Worm (Caenorhabditis elegans) whole organism, L4 larva: ENCODE results near the gene ugt-6.
A peak's percentile ranks its signal among the peaks of the same experiment; 100 is the strongest.

Experiments
- F26F4.8 ChIP-seq: fragments of 200-800 bp; sonication (Bioruptor generic); conservative IDR thresholded peaks from 2 replicates; pipeline ENCODE4 v1.3.6; 2022; ENCODE audit warnings: missing genetic modification characterization, missing compliant biosample characterization
- F37D6.2 ChIP-seq: sonication (generic microtip); optimal IDR thresholded peaks from 2 replicates; lab custom pipeline; 2016; ENCODE audit warnings: mild to moderate bottlenecking, missing genetic modification characterization, missing compliant biosample characterization
- F44E2.7 ChIP-seq: fragments of 200-800 bp; sonication (Bioruptor generic); IDR thresholded peaks from 2 replicates; pipeline ENCODE4 v2.1.2; 2022; ENCODE audit warnings: missing genetic modification characterization, missing compliant biosample characterization
- F49E8.2 ChIP-seq: sonication (generic microtip); optimal IDR thresholded peaks from 2 replicates; lab custom pipeline; 2016; ENCODE audit warnings: missing compliant biosample characterization, mild to moderate bottlenecking, missing genetic modification characterization, borderline replicate concordance
- R02D3.7 ChIP-seq: fragments of 150-350 bp; sonication (generic microtip); optimal IDR thresholded peaks from 3 replicates; lab custom pipeline; 2014; ENCODE audit warnings: missing biosample characterization, missing genetic modification characterization
- Y48G9A.11 ChIP-seq: fragments of 200-800 bp; sonication (Bioruptor generic); IDR thresholded peaks from 2 replicates; pipeline ENCODE4 v1.3.6; 2022; ENCODE audit warnings: missing genetic modification reagents, missing genetic modification characterization, missing compliant biosample characterization
- Y5F2A.4 ChIP-seq: fragments of 200-800 bp; sonication (Bioruptor generic); optimal IDR thresholded peaks from 2 replicates; lab custom pipeline; 2018; ENCODE audit warnings: mild to moderate bottlenecking, missing genetic modification characterization, missing compliant biosample characterization
- Y75B8A.6 ChIP-seq: fragments of 200-800 bp; sonication (Bioruptor generic); IDR thresholded peaks from 2 replicates; pipeline ENCODE4 v1.3.6; 2022; ENCODE audit warnings: missing genetic modification reagents, missing genetic modification characterization, missing compliant biosample characterization
- ZK337.2 ChIP-seq: fragments of 200-800 bp; sonication (Bioruptor generic); IDR thresholded peaks from 2 replicates; pipeline ENCODE4 v1.3.6; 2022; ENCODE audit warnings: missing genetic modification reagents, missing genetic modification characterization, missing compliant biosample characterization
- aha-1 ChIP-seq: fragments of 150-350 bp; peaks from one replicate; lab custom pipeline; 2014; ENCODE audit warnings: missing biosample characterization, missing genetic modification characterization
- attf-4 ChIP-seq: sonication (generic microtip); optimal IDR thresholded peaks from 3 replicates; lab custom pipeline; 2017; ENCODE audit warnings: missing biosample characterization, missing genetic modification characterization
- ceh-20 ChIP-seq: fragments of 200-800 bp; sonication (Bioruptor generic); IDR thresholded peaks from 2 replicates; pipeline ENCODE4 v1.3.6; 2022; ENCODE audit warnings: missing genetic modification reagents, missing genetic modification characterization, missing compliant biosample characterization
- ceh-28 ChIP-seq: fragments of 150-350 bp; optimal IDR thresholded peaks from 2 replicates; lab custom pipeline; 2014; ENCODE audit warnings: missing biosample characterization, missing genetic modification reagents, missing genetic modification characterization
- ceh-32 ChIP-seq: sonication (generic microtip); optimal IDR thresholded peaks from 2 replicates; lab custom pipeline; 2016; ENCODE audit warnings: mild to moderate bottlenecking, missing genetic modification characterization, missing compliant biosample characterization; ENCODE audit not compliant: poor library complexity
- ceh-44 ChIP-seq: fragments of 200-800 bp; sonication (Bioruptor generic); IDR thresholded peaks from 2 replicates; pipeline ENCODE4 v1.3.6; 2022; ENCODE audit warnings: missing genetic modification reagents, missing genetic modification characterization, missing compliant biosample characterization
- ceh-62 ChIP-seq: sonication (generic microtip); optimal IDR thresholded peaks from 2 replicates; lab custom pipeline; 2017; ENCODE audit warnings: missing biosample characterization, missing genetic modification characterization
- ceh-82 ChIP-seq: sonication (generic microtip); optimal IDR thresholded peaks from 2 replicates; lab custom pipeline; 2017; ENCODE audit warnings: missing biosample characterization, missing genetic modification characterization
- daf-12 ChIP-seq: fragments of 150-350 bp; optimal IDR thresholded peaks from 2 replicates; lab custom pipeline; 2014; ENCODE audit warnings: missing biosample characterization, missing genetic modification reagents, missing genetic modification characterization
- daf-16 ChIP-seq, 3 experiments: sonication (generic microtip); optimal IDR thresholded peaks; 2 replicates each; lab custom pipeline; 2016 to 2017; ENCODE audit warnings: missing genetic modification characterization in 3 of 3, missing genetic modification reagents in 3 of 3, mild to moderate bottlenecking in 2 of 3, missing compliant biosample characterization in 2 of 3, missing biosample characterization in 1 of 3, moderate library complexity in 1 of 3
- daf-8 ChIP-seq: fragments of 200-800 bp; sonication (Bioruptor generic); IDR thresholded peaks from 2 replicates; pipeline ENCODE4 v1.3.6; 2022; ENCODE audit warnings: missing genetic modification characterization, missing compliant biosample characterization
- dmd-8 ChIP-seq: fragments of 200-800 bp; sonication (Bioruptor generic); IDR thresholded peaks from 2 replicates; pipeline ENCODE4 v1.3.6; 2022; ENCODE audit warnings: missing genetic modification characterization, missing compliant biosample characterization
- dmd-9 ChIP-seq: fragments of 200-800 bp; sonication (Bioruptor generic); IDR thresholded peaks from 2 replicates; pipeline ENCODE4 v1.3.6; 2022; ENCODE audit warnings: missing genetic modification reagents, missing genetic modification characterization, missing compliant biosample characterization
- dpl-1 ChIP-seq: fragments of 150-350 bp; optimal IDR thresholded peaks from 2 replicates; lab custom pipeline; 2014; ENCODE audit warnings: missing biosample characterization, missing genetic modification reagents, missing genetic modification characterization
- dve-1 ChIP-seq: sonication (generic microtip); optimal IDR thresholded peaks from 2 replicates; lab custom pipeline; 2017; ENCODE audit warnings: antibody characterized with exemption, mild to moderate bottlenecking, missing genetic modification characterization, missing compliant biosample characterization; ENCODE audit not compliant: insufficient read depth
- egl-43 ChIP-seq: fragments of 200-800 bp; sonication (Bioruptor generic); IDR thresholded peaks from 2 replicates; pipeline ENCODE4 v1.3.6; 2022; ENCODE audit warnings: missing genetic modification reagents, missing genetic modification characterization, missing compliant biosample characterization
- fkh-10 ChIP-seq: fragments of 150-350 bp; optimal IDR thresholded peaks from 2 replicates; lab custom pipeline; 2014; ENCODE audit warnings: missing biosample characterization, missing genetic modification reagents, missing genetic modification characterization
- hif-1 ChIP-seq, 2 experiments: sonication (generic microtip); optimal IDR thresholded peaks; 2 replicates each; lab custom pipeline; 2016 to 2017; ENCODE audit warnings: missing compliant biosample characterization in 2 of 2, missing genetic modification characterization in 2 of 2, missing genetic modification reagents in 2 of 2, missing genotype in 2 of 2, mild to moderate bottlenecking in 1 of 2
- lim-7 ChIP-seq: fragments of 200-800 bp; sonication (Bioruptor generic); IDR thresholded peaks from 2 replicates; pipeline ENCODE4 v1.3.6; 2022; ENCODE audit warnings: missing genetic modification characterization, missing compliant biosample characterization
- lin-1 ChIP-seq: fragments of 200-800 bp; sonication (Bioruptor generic); IDR thresholded peaks from 2 replicates; pipeline ENCODE4 v1.3.6; 2022; ENCODE audit warnings: missing genetic modification reagents, missing genetic modification characterization, missing compliant biosample characterization
- lin-29 ChIP-seq: fragments of 200-800 bp; sonication (Bioruptor generic); IDR thresholded peaks from 2 replicates; pipeline ENCODE4 v1.3.6; 2022; ENCODE audit warnings: missing genetic modification reagents, missing genetic modification characterization, missing compliant biosample characterization
- lin-39 ChIP-seq: fragments of 150-350 bp; optimal IDR thresholded peaks from 2 replicates; lab custom pipeline; 2014; ENCODE audit warnings: missing biosample characterization, missing genetic modification reagents, missing genetic modification characterization
- lir-3 ChIP-seq: sonication (generic microtip); optimal IDR thresholded peaks from 2 replicates; lab custom pipeline; 2016; ENCODE audit warnings: mild to moderate bottlenecking, missing genetic modification characterization, missing compliant biosample characterization
- lsy-2 ChIP-seq, 2 experiments: fragments of 150-350 bp in 1 of 2; sonication (generic microtip) in 1 of 2; optimal IDR thresholded peaks; 2 replicates each; lab custom pipeline; 2014 to 2017; ENCODE audit warnings: missing biosample characterization in 2 of 2, missing genetic modification characterization in 2 of 2
- mdt-29 ChIP-seq: fragments of 200-800 bp; sonication (Bioruptor generic); IDR thresholded peaks from 2 replicates; pipeline ENCODE4 v1.3.6; 2022; ENCODE audit warnings: missing genetic modification reagents, missing genetic modification characterization, missing compliant biosample characterization
- mep-1 ChIP-seq: fragments of 150-350 bp; sonication (generic microtip); optimal IDR thresholded peaks from 3 replicates; lab custom pipeline; 2014; ENCODE audit warnings: missing biosample characterization, missing genetic modification characterization
- mes-2 ChIP-seq: sonication (generic microtip); optimal IDR thresholded peaks from 2 replicates; lab custom pipeline; 2016; ENCODE audit warnings: missing genotype, mild to moderate bottlenecking, missing genetic modification characterization, missing compliant biosample characterization; ENCODE audit not compliant: poor library complexity, severe bottlenecking
- mxl-2 ChIP-seq: fragments of 200-800 bp; sonication (Bioruptor generic); conservative IDR thresholded peaks from 2 replicates; pipeline ENCODE4 v1.3.6; 2022; ENCODE audit warnings: missing genetic modification reagents, missing genetic modification characterization, missing compliant biosample characterization
- mxl-3 ChIP-seq: fragments of 200-800 bp; sonication (Bioruptor generic); optimal IDR thresholded peaks from 2 replicates; lab custom pipeline; 2018; ENCODE audit warnings: mild to moderate bottlenecking, missing genetic modification characterization, missing compliant biosample characterization
- nhr-102 ChIP-seq: sonication (generic microtip); optimal IDR thresholded peaks from 2 replicates; lab custom pipeline; 2016; ENCODE audit warnings: mild to moderate bottlenecking, missing genetic modification characterization, moderate library complexity, missing compliant biosample characterization
- nhr-11 ChIP-seq: fragments of 150-350 bp; optimal IDR thresholded peaks from 2 replicates; lab custom pipeline; 2014; ENCODE audit warnings: missing biosample characterization, missing genetic modification characterization
- nhr-237 ChIP-seq: sonication (generic microtip); optimal IDR thresholded peaks from 2 replicates; lab custom pipeline; 2017; ENCODE audit warnings: missing biosample characterization, missing genetic modification characterization
- nhr-25 ChIP-seq: sonication (generic microtip); optimal IDR thresholded peaks from 2 replicates; lab custom pipeline; 2017; ENCODE audit warnings: missing genetic modification characterization, mild to moderate bottlenecking, missing compliant biosample characterization, antibody characterized with exemption, moderate library complexity, borderline replicate concordance; ENCODE audit not compliant: insufficient read depth
- nhr-76 ChIP-seq: fragments of 150-350 bp; optimal IDR thresholded peaks from 2 replicates; lab custom pipeline; 2014; ENCODE audit warnings: missing biosample characterization, missing genetic modification characterization
- php-3 ChIP-seq: fragments of 200-800 bp; sonication (Bioruptor generic); IDR thresholded peaks from 2 replicates; pipeline ENCODE4 v1.3.6; 2022; ENCODE audit warnings: missing genetic modification reagents, missing genetic modification characterization, missing compliant biosample characterization
- sdz-12 ChIP-seq: fragments of 200-800 bp; sonication (Bioruptor generic); optimal IDR thresholded peaks from 2 replicates; lab custom pipeline; 2018; ENCODE audit warnings: mild to moderate bottlenecking, missing genetic modification characterization, missing compliant biosample characterization
- set-16 ChIP-seq: fragments of 200-800 bp; sonication (Bioruptor generic); IDR thresholded peaks from 2 replicates; pipeline ENCODE4 v1.3.6; 2022; ENCODE audit warnings: missing genetic modification reagents, missing genetic modification characterization, missing compliant biosample characterization
- snpc-1.2 ChIP-seq: fragments of 200-800 bp; sonication (Bioruptor generic); IDR thresholded peaks from 2 replicates; pipeline ENCODE4 v1.3.6; 2022; ENCODE audit warnings: missing genetic modification reagents, missing genetic modification characterization, missing compliant biosample characterization
- spr-3 ChIP-seq: fragments of 200-800 bp; sonication (Bioruptor generic); optimal IDR thresholded peaks from 2 replicates; lab custom pipeline; 2018; ENCODE audit warnings: mild to moderate bottlenecking, missing genetic modification characterization, missing compliant biosample characterization
- unc-39 ChIP-seq: sonication (generic microtip); optimal IDR thresholded peaks from 2 replicates; lab custom pipeline; 2017; ENCODE audit warnings: missing biosample characterization, missing genetic modification characterization
- zfp-2 ChIP-seq: sonication (generic microtip); optimal IDR thresholded peaks from 2 replicates; lab custom pipeline; 2016; ENCODE audit warnings: mild to moderate bottlenecking, missing genetic modification characterization, missing compliant biosample characterization
- ztf-7 ChIP-seq: fragments of 150-350 bp; optimal IDR thresholded peaks from 2 replicates; lab custom pipeline; 2014; ENCODE audit warnings: missing biosample characterization, missing genetic modification characterization

The ugt-6 gene

ce11 chrV:12814481-12814882, 16.5 kb upstream of the ugt-6 start (continued):
- TF ChIP-seq fkh-10 (GFP tag; lab: Kevin White, UChicago), result peak; percentile 65
- TF ChIP-seq lin-39 (tag; lab: Kevin White, UChicago), result no peak
- TF ChIP-seq dpl-1 (GFP tag; lab: Kevin White, UChicago), result no peak
- TF ChIP-seq php-3 (GFP tag; lab: Robert Waterston, UW), result no peak
- TF ChIP-seq daf-8, result no peak
- TF ChIP-seq lim-7 (GFP tag; lab: Robert Waterston, UW), result no peak
- no peak for TF ChIP-seq mdt-29 (GFP tag; lab: Robert Waterston, UW)
- TF ChIP-seq aha-1 (tag; lab: Kevin White, UChicago), result peak; percentile 94
- peak; percentile 70 for TF ChIP-seq F37D6.2 (tag; lab: Kevin White, UChicago)
- TF ChIP-seq ceh-44, result no peak
- TF ChIP-seq lin-29 (GFP tag; lab: Robert Waterston, UW), result no peak
- no peak for TF ChIP-seq ZK337.2 (GFP tag; lab: Robert Waterston, UW)
- peak; percentile 88 for TF ChIP-seq set-16 (GFP tag; lab: Robert Waterston, UW)
- TF ChIP-seq Y75B8A.6 (GFP tag; lab: Robert Waterston, UW), result no peak
- no peak; the same call in 1 of the 2 replicates for TF ChIP-seq egl-43 (GFP tag; lab: Robert Waterston, UW)
- no peak for TF ChIP-seq ztf-7
- TF ChIP-seq ceh-32, result no peak
- peak; percentile 21 for TF ChIP-seq dve-1 (tag; lab: Kevin White, UChicago)
- TF ChIP-seq sdz-12 (GFP tag; lab: Kevin White, UChicago), result no peak
- TF ChIP-seq ceh-62, result no peak
- TF ChIP-seq ceh-28 (tag; lab: Kevin White, UChicago), result no peak
- no peak for TF ChIP-seq lir-3 (tag; lab: Kevin White, UChicago)
- no peak for TF ChIP-seq R02D3.7 (tag; lab: Kevin White, UChicago)
- TF ChIP-seq Y48G9A.11, result no peak
- 0 out of 2 replicates have a peak, but pooled peaks have one; percentile 15 for TF ChIP-seq snpc-1.2 (GFP tag; lab: Robert Waterston, UW)
- TF ChIP-seq attf-4 (tag; lab: Kevin White, UChicago), result no peak
- peak; percentile 13 for TF ChIP-seq mes-2 (tag; lab: Kevin White, UChicago)
- TF ChIP-seq nhr-25 (tag; lab: Kevin White, UChicago), result no peak
- TF ChIP-seq mep-1 (tag; lab: Kevin White, UChicago), result peak; percentile 68
- TF ChIP-seq dmd-8, result no peak
- TF ChIP-seq hif-1 (tag; optimal IDR thresholded peaks at IDR 0.05; lab: Kevin White, UChicago), result peak in 1 of 2 experiments; percentile 65
- TF ChIP-seq nhr-237 (tag; lab: Kevin White, UChicago), result no peak
- peak; percentile 83 for TF ChIP-seq nhr-11
- no peak for TF ChIP-seq nhr-102 (tag; lab: Kevin White, UChicago)
- no peak for TF ChIP-seq ceh-82 (tag; lab: Kevin White, UChicago)
- no peak for TF ChIP-seq zfp-2
- no peak for TF ChIP-seq F26F4.8 (GFP tag; lab: Robert Waterston, UW)
- no peak for TF ChIP-seq nhr-76
- no peak for TF ChIP-seq lin-1 (GFP tag; lab: Robert Waterston, UW)
- TF ChIP-seq dmd-9 (GFP tag; lab: Robert Waterston, UW), result no peak
- TF ChIP-seq unc-39 (tag; lab: Kevin White, UChicago), result no peak
- TF ChIP-seq Y5F2A.4, result no peak
- TF ChIP-seq spr-3 (GFP tag; lab: Kevin White, UChicago), result no peak
- TF ChIP-seq daf-12 (tag; lab: Kevin White, UChicago), result no peak
- no peak for TF ChIP-seq F49E8.2
- no peak for TF ChIP-seq F44E2.7 (GFP tag; lab: Robert Waterston, UW)
- TF ChIP-seq mxl-2 (GFP tag; lab: Robert Waterston, UW), result no peak
- TF ChIP-seq mxl-3, result peak; percentile 53
- peak; percentile 72 for TF ChIP-seq ceh-20 (GFP tag; lab: Robert Waterston, UW)
- TF ChIP-seq lsy-2 (tag; optimal IDR thresholded peaks at IDR 0.05; lab: Kevin White, UChicago), result peak; percentile 53 to 64
- TF ChIP-seq daf-16 (GFP tag; optimal IDR thresholded peaks at IDR 0.05; lab: Kevin White, UChicago), result peak in 1 of 2 experiments; percentile 50
- peak; percentile 30 for TF ChIP-seq daf-16 (tag; optimal IDR thresholded peaks at IDR 0.05; lab: Kevin White, UChicago)
